Fruit fly (Drosophila melanogaster) whole organism, embryonic: ENCODE measurements around the gene Chd64.
A peak's percentile ranks its signal among the peaks of the same experiment; 100 is the strongest.

ENCODE experiments used
- ATbp ChIP-seq: fragments of 200-800 bp; sonication (Bioruptor generic); optimal IDR thresholded peaks from 2 replicates; lab custom pipeline; 2017; ENCODE audit warnings: missing biosample characterization, mild to moderate bottlenecking, missing genetic modification characterization, missing genetic modification reagents
- Abd-B ChIP-seq: fragments of 200-800 bp; sonication (Bioruptor generic); optimal IDR thresholded peaks from 2 replicates; lab custom pipeline; 2018; ENCODE audit warnings: missing biosample characterization, mild to moderate bottlenecking, missing genetic modification characterization, moderate library complexity
- Atf-2 ChIP-seq: fragments of 200-800 bp; sonication (Bioruptor generic); optimal IDR thresholded peaks from 2 replicates; lab custom pipeline; 2016; ENCODE audit warnings: missing biosample characterization, missing genetic modification characterization
- B-H1 ChIP-seq: fragments of 200-800 bp; sonication (Bioruptor generic); IDR thresholded peaks from 3 replicates; pipeline ENCODE4 v1.3.6; 2022; ENCODE audit warnings: missing biosample characterization, missing genetic modification characterization
- CG1024 ChIP-seq: fragments of 200-800 bp; sonication (Bioruptor generic); IDR thresholded peaks from 2 replicates; pipeline ENCODE4 v1.3.6; 2022; ENCODE audit warnings: missing biosample characterization, missing genetic modification characterization
- CG10431 ChIP-seq: fragments of 200-800 bp; sonication (Bioruptor generic); optimal IDR thresholded peaks from 3 replicates; lab custom pipeline; 2018; ENCODE audit warnings: missing biosample characterization, mild to moderate bottlenecking, missing genetic modification characterization
- CG12071 ChIP-seq: fragments of 200-800 bp; sonication (Bioruptor generic); optimal IDR thresholded peaks from 3 replicates; lab custom pipeline; 2018; ENCODE audit warnings: missing biosample characterization, mild to moderate bottlenecking, missing genetic modification characterization
- CG1233 ChIP-seq: fragments of 200-800 bp; sonication (Bioruptor generic); optimal IDR thresholded peaks from 4 replicates; lab custom pipeline; 2018; ENCODE audit warnings: missing biosample characterization, mild to moderate bottlenecking, missing genetic modification characterization
- CG14441 ChIP-seq: fragments of 200-800 bp; sonication (Bioruptor generic); IDR thresholded peaks from 2 replicates; pipeline ENCODE4 v1.3.6; 2022; ENCODE audit warnings: missing biosample characterization, missing genetic modification characterization
- CG15479 ChIP-seq: fragments of 200-800 bp; sonication (Bioruptor generic); optimal IDR thresholded peaks from 3 replicates; lab custom pipeline; 2019; ENCODE audit warnings: missing biosample characterization, mild to moderate bottlenecking, missing genetic modification characterization, moderate library complexity
- CG16863 ChIP-seq: fragments of 200-800 bp; sonication (Bioruptor generic); optimal IDR thresholded peaks from 3 replicates; lab custom pipeline; 2016; ENCODE audit warnings: missing biosample characterization, missing genetic modification characterization
- CG17802 ChIP-seq: fragments of 200-800 bp; sonication (Bioruptor generic); optimal IDR thresholded peaks from 2 replicates; lab custom pipeline; 2018; ENCODE audit warnings: missing biosample characterization, mild to moderate bottlenecking, missing genetic modification characterization, moderate library complexity
- CG17912 ChIP-seq: fragments of 200-800 bp; sonication (Bioruptor generic); optimal IDR thresholded peaks from 2 replicates; lab custom pipeline; 2018; ENCODE audit warnings: missing biosample characterization, mild to moderate bottlenecking, missing genetic modification characterization
- CG18599 ChIP-seq: fragments of 200-800 bp; sonication (Bioruptor generic); optimal IDR thresholded peaks from 3 replicates; lab custom pipeline; 2017; ENCODE audit warnings: missing biosample characterization, missing genetic modification characterization, mild to moderate bottlenecking, moderate library complexity, missing genetic modification reagents
- CG2129 ChIP-seq: fragments of 200-800 bp; sonication (Bioruptor generic); IDR thresholded peaks from 2 replicates; pipeline ENCODE4 v1.3.6; 2022; ENCODE audit warnings: missing biosample characterization, missing genetic modification characterization; ENCODE audit not compliant: partially characterized antibody
- CG3065 ChIP-seq: fragments of 200-800 bp; sonication (Bioruptor generic); optimal IDR thresholded peaks from 2 replicates; lab custom pipeline; 2016; ENCODE audit warnings: missing biosample characterization, missing genetic modification characterization
- CG4360 ChIP-seq: fragments of 200-800 bp; sonication (Bioruptor generic); IDR thresholded peaks from 2 replicates; pipeline ENCODE4 v1.3.6; 2022; ENCODE audit warnings: missing biosample characterization, missing genetic modification characterization
- CG5180 ChIP-seq: fragments of 200-800 bp; sonication (Bioruptor generic); optimal IDR thresholded peaks from 3 replicates; lab custom pipeline; 2017; ENCODE audit warnings: missing biosample characterization, missing genetic modification characterization, mild to moderate bottlenecking, moderate library complexity, missing genetic modification reagents
- CG5953 ChIP-seq: fragments of 200-800 bp; sonication (Bioruptor generic); IDR thresholded peaks from 2 replicates; pipeline ENCODE4 v1.3.6; 2022; ENCODE audit warnings: missing biosample characterization, missing genetic modification characterization
- CG6254 ChIP-seq: fragments of 200-800 bp; sonication (Bioruptor generic); optimal IDR thresholded peaks from 3 replicates; lab custom pipeline; 2017; ENCODE audit warnings: mild to moderate bottlenecking, missing biosample characterization, missing genetic modification reagents, missing genetic modification characterization
- CG6791 ChIP-seq: fragments of 200-800 bp; sonication (Bioruptor generic); IDR thresholded peaks from 3 replicates; pipeline ENCODE4 v1.3.6; 2022; ENCODE audit warnings: missing biosample characterization, missing genetic modification characterization; ENCODE audit not compliant: partially characterized antibody
- CG7745 ChIP-seq: fragments of 200-800 bp; sonication (Bioruptor generic); optimal IDR thresholded peaks from 2 replicates; lab custom pipeline; 2018; ENCODE audit warnings: missing biosample characterization, mild to moderate bottlenecking, missing genetic modification characterization, moderate library complexity
- CG8478 ChIP-seq: fragments of >200 bp; optimal IDR thresholded peaks from 2 replicates; lab custom pipeline; 2018
- CHES-1-like ChIP-seq: fragments of 200-800 bp; sonication (Bioruptor generic); optimal IDR thresholded peaks from 2 replicates; lab custom pipeline; 2016; ENCODE audit warnings: missing biosample characterization, missing genetic modification characterization
- CoRest ChIP-seq: fragments of 200-800 bp; sonication (Bioruptor generic); optimal IDR thresholded peaks from 3 replicates; lab custom pipeline; 2018; ENCODE audit warnings: missing biosample characterization, mild to moderate bottlenecking, missing genetic modification characterization, moderate library complexity
- Dbx ChIP-seq: fragments of 200-800 bp; sonication (Bioruptor generic); IDR thresholded peaks from 3 replicates; pipeline ENCODE4 v1.3.6; 2022; ENCODE audit warnings: missing biosample characterization, missing genetic modification characterization
- Dek ChIP-seq: fragments of 200-800 bp; sonication (Bioruptor generic); optimal IDR thresholded peaks from 3 replicates; lab custom pipeline; 2019; ENCODE audit warnings: missing biosample characterization, mild to moderate bottlenecking, missing genetic modification characterization, moderate library complexity
- Drgx ChIP-seq: fragments of 200-800 bp; sonication (Bioruptor generic); IDR thresholded peaks from 2 replicates; pipeline ENCODE4 v1.3.6; 2022; ENCODE audit warnings: missing biosample characterization, missing genetic modification characterization
- HHEX ChIP-seq: fragments of 200-800 bp; sonication (Bioruptor generic); optimal IDR thresholded peaks from 3 replicates; lab custom pipeline; 2017; ENCODE audit warnings: missing biosample characterization, mild to moderate bottlenecking, missing genetic modification characterization, missing genetic modification reagents
- HLH54F ChIP-seq: fragments of 200-800 bp; sonication (Bioruptor generic); optimal IDR thresholded peaks from 3 replicates; lab custom pipeline; 2016; ENCODE audit warnings: missing biosample characterization, missing genetic modification characterization
- Jarid2 ChIP-seq: fragments of 200-800 bp; sonication (Bioruptor generic); optimal IDR thresholded peaks from 3 replicates; lab custom pipeline; 2017; ENCODE audit warnings: mild to moderate bottlenecking, missing biosample characterization, missing genetic modification reagents, missing genetic modification characterization
- PHDP ChIP-seq: fragments of 200-800 bp; sonication (Bioruptor generic); optimal IDR thresholded peaks from 3 replicates; lab custom pipeline; 2018; ENCODE audit warnings: missing biosample characterization, mild to moderate bottlenecking, missing genetic modification characterization, moderate library complexity
- YL-1 ChIP-seq: fragments of 200-800 bp; sonication (Bioruptor generic); optimal IDR thresholded peaks from 3 replicates; lab custom pipeline; 2017; ENCODE audit warnings: missing biosample characterization, mild to moderate bottlenecking, missing genetic modification characterization
- btn ChIP-seq: fragments of 200-800 bp; sonication (Bioruptor generic); optimal IDR thresholded peaks from 2 replicates; lab custom pipeline; 2016; ENCODE audit warnings: missing biosample characterization, missing genetic modification characterization
- crol ChIP-seq: fragments of 200-800 bp; sonication (Bioruptor generic); IDR thresholded peaks from 2 replicates; pipeline ENCODE4 v1.3.6; 2022; ENCODE audit warnings: missing biosample characterization, missing genetic modification characterization
- crp ChIP-seq, 2 experiments: fragments of 200-800 bp; sonication (Bioruptor generic); optimal IDR thresholded peaks; 2 replicates in 1 of 2; 3 replicates in 1 of 2; lab custom pipeline; 2017; ENCODE audit warnings: missing biosample characterization in 2 of 2, missing genetic modification characterization in 2 of 2, mild to moderate bottlenecking in 1 of 2, moderate library complexity in 1 of 2
- da ChIP-seq: fragments of 200-800 bp; sonication (Bioruptor generic); optimal IDR thresholded peaks from 2 replicates; lab custom pipeline; 2016; ENCODE audit warnings: missing biosample characterization, missing genetic modification characterization
- esg ChIP-seq: fragments of 200-800 bp; sonication (Bioruptor generic); conservative IDR thresholded peaks from 2 replicates; pipeline ENCODE4 v1.3.6; 2022; ENCODE audit warnings: missing biosample characterization, missing genetic modification characterization
- fd3F ChIP-seq: fragments of 200-800 bp; sonication (Bioruptor generic); optimal IDR thresholded peaks from 2 replicates; lab custom pipeline; 2018; ENCODE audit warnings: missing biosample characterization, mild to moderate bottlenecking, missing genetic modification characterization, moderate library complexity
- gcm ChIP-seq: fragments of 200-800 bp; sonication (Bioruptor generic); optimal IDR thresholded peaks from 2 replicates; lab custom pipeline; 2019; ENCODE audit warnings: missing biosample characterization, mild to moderate bottlenecking, missing genetic modification characterization, moderate library complexity
- h ChIP-seq: fragments of >200 bp; optimal IDR thresholded peaks from 2 replicates; lab custom pipeline; 2017
- lab ChIP-seq: fragments of 200-800 bp; sonication (Bioruptor generic); optimal IDR thresholded peaks from 3 replicates; lab custom pipeline; 2017; ENCODE audit warnings: missing biosample characterization, missing genetic modification characterization, mild to moderate bottlenecking, moderate library complexity, missing genetic modification reagents
- mirr ChIP-seq: fragments of 200-800 bp; sonication (Bioruptor generic); optimal IDR thresholded peaks from 3 replicates; lab custom pipeline; 2018; ENCODE audit warnings: missing biosample characterization, mild to moderate bottlenecking, missing genetic modification characterization
- phol ChIP-seq: fragments of 200-800 bp; sonication (Bioruptor generic); optimal IDR thresholded peaks from 3 replicates; lab custom pipeline; 2018; ENCODE audit warnings: missing biosample characterization, mild to moderate bottlenecking, missing genetic modification characterization, moderate library complexity
- prd ChIP-seq, 3 experiments: fragments of >200 bp in 2 of 3; fragments of 200-800 bp in 1 of 3; sonication (Bioruptor generic) in 1 of 3; optimal IDR thresholded peaks in 2 of 3; IDR thresholded peaks in 1 of 3; 2 replicates in 2 of 3; 3 replicates in 1 of 3; pipeline versions ENCODE4 v1.3.6 to Lab custom; 2017 to 2022; ENCODE audit warnings: missing biosample characterization in 1 of 3, missing genetic modification characterization in 1 of 3
- repo ChIP-seq: fragments of 200-800 bp; sonication (Bioruptor generic); optimal IDR thresholded peaks from 2 replicates; lab custom pipeline; 2016; ENCODE audit warnings: missing biosample characterization, missing genetic modification characterization
- sens ChIP-seq: fragments of 200-800 bp; sonication (Bioruptor generic); peaks from one replicate; lab custom pipeline; 2016; ENCODE audit warnings: missing biosample characterization, missing genetic modification characterization
- so ChIP-seq: fragments of 200-800 bp; sonication (Bioruptor generic); IDR thresholded peaks from 3 replicates; pipeline ENCODE4 v1.3.6; 2022; ENCODE audit warnings: missing biosample characterization, missing genetic modification characterization
- tll ChIP-seq, 2 experiments: fragments of 200-800 bp in 1 of 2; fragments of >200 bp in 1 of 2; sonication (Bioruptor generic) in 1 of 2; optimal IDR thresholded peaks; 2 replicates each; lab custom pipeline; 2017 to 2019; ENCODE audit warnings: missing biosample characterization in 2 of 2, missing genetic modification characterization in 2 of 2, mild to moderate bottlenecking in 1 of 2, moderate library complexity in 1 of 2
- usp ChIP-seq: fragments of >200 bp; optimal IDR thresholded peaks from 2 replicates; lab custom pipeline; 2017; ENCODE audit warnings: missing biosample characterization, missing genetic modification characterization

Gene Chd64

DNA sequence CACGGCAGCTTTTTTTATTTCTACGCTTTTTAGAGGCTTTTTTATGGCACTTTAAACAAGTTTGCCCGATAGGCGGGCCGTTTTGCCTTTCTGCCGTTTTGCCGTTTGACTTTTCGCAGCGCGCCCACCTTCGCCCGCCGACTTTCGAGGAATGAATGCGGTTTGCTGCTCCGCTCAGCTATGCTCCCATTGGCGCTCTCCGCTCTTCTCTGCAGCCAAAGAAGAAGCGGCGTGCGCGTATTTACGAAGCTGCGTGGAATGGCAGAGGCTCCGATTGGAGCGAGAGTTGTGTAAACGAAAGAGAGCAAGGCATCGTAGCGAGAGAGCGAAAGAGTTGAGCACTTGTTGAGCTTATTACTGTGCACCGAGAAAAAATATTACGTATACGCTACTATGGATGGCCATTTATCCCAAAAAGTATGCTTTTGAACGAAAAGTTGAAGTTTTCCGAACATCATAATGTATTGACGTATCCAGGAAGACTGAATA, 50.6 kb downstream of the Chd64 start, which contains the start of gene wit (continued):
- TF ChIP-seq mirr (GFP tag; lab: Kevin White, UChicago), result peak; percentile 27
- TF ChIP-seq CG17912 (GFP tag; lab: Kevin White, UChicago), result no peak
- no peak for TF ChIP-seq da (GFP tag; lab: Kevin White, UChicago)
- no peak for TF ChIP-seq gcm (GFP tag; lab: Kevin White, UChicago)
- TF ChIP-seq repo (GFP tag; lab: Kevin White, UChicago), result no peak
- no peak for TF ChIP-seq esg
- no peak for TF ChIP-seq CoRest (tag; lab: Kevin White, UChicago)
- TF ChIP-seq HHEX (GFP tag; lab: Kevin White, UChicago), result no peak
- peak; percentile 68 for TF ChIP-seq Jarid2 (GFP tag; lab: Kevin White, UChicago)
- TF ChIP-seq Abd-B (GFP tag; lab: Kevin White, UChicago), result no peak
- TF ChIP-seq HLH54F (GFP tag; lab: Kevin White, UChicago), result no peak
- TF ChIP-seq CG4360, result no peak
- peak; percentile 9 for TF ChIP-seq YL-1 (GFP tag; lab: Kevin White, UChicago)
- TF ChIP-seq lab (GFP tag; lab: Kevin White, UChicago), result peak; percentile 60
- no peak for TF ChIP-seq tll (GFP tag; optimal IDR thresholded peaks at IDR 0.05; lab: Kevin White, UChicago)
- no peak for TF ChIP-seq CHES-1-like (GFP tag; lab: Kevin White, UChicago)
- TF ChIP-seq CG14441 (GFP tag; lab: Robert Waterston, UW), result no peak
- TF ChIP-seq prd (optimal IDR thresholded peaks at IDR 0.05; lab: Kevin White, UChicago), result no peak
- no peak for TF ChIP-seq prd (GFP tag; IDR thresholded peaks at IDR 0.05; lab: Robert Waterston, UW)
- TF ChIP-seq CG5180 (GFP tag; lab: Kevin White, UChicago), result no peak
- no peak for TF ChIP-seq CG10431 (GFP tag; lab: Kevin White, UChicago)
- TF ChIP-seq so (GFP tag; lab: Robert Waterston, UW), result no peak; the same call in 2 of the 3 replicates
- peak; percentile 19 for TF ChIP-seq ATbp
- TF ChIP-seq CG1233 (GFP tag; lab: Kevin White, UChicago), result no peak
- no peak for TF ChIP-seq h (lab: Kevin White, UChicago)
- no peak for TF ChIP-seq btn (GFP tag; lab: Kevin White, UChicago)
- peak; percentile 65 for TF ChIP-seq sens (GFP tag; lab: Kevin White, UChicago)
- no peak for TF ChIP-seq CG8478
- TF ChIP-seq Drgx (GFP tag; lab: Robert Waterston, UW), result peak; percentile 48; the same call in 1 of the 2 replicates
- no peak for TF ChIP-seq fd3F (GFP tag; lab: Kevin White, UChicago)
- no peak for TF ChIP-seq crol
- no peak for TF ChIP-seq CG6254 (GFP tag; lab: Kevin White, UChicago)
- peak; percentile 47 for TF ChIP-seq CG12071
- TF ChIP-seq CG17802 (tag; lab: Kevin White, UChicago), result no peak
- no peak for TF ChIP-seq CG16863 (GFP tag; lab: Kevin White, UChicago)
- no peak for TF ChIP-seq CG15479 (GFP tag; lab: Kevin White, UChicago)
- no peak for TF ChIP-seq Dek
- no peak for TF ChIP-seq CG3065 (GFP tag; lab: Kevin White, UChicago)
- TF ChIP-seq CG18599, result peak; percentile 49
- no peak for TF ChIP-seq usp (GFP tag; lab: Kevin White, UChicago)
- TF ChIP-seq CG2129 (GFP tag; lab: Robert Waterston, UW), result no peak
- no peak for TF ChIP-seq CG1024 (GFP tag; lab: Robert Waterston, UW)
- peak; percentile 47 for TF ChIP-seq PHDP (tag; lab: Kevin White, UChicago)
- 0 out of 3 replicates have a peak, but pooled peaks have one; percentile 51 for TF ChIP-seq Dbx (GFP tag; lab: Robert Waterston, UW)
- TF ChIP-seq phol (tag; lab: Kevin White, UChicago), result no peak
- no peak; the same call in 2 of the 3 replicates for TF ChIP-seq B-H1
- TF ChIP-seq CG6791 (GFP tag; lab: Robert Waterston, UW), result no peak
- no peak for TF ChIP-seq CG5953 (GFP tag; lab: Robert Waterston, UW)
- TF ChIP-seq CG7745, result no peak
- no peak for TF ChIP-seq crp (GFP tag; optimal IDR thresholded peaks at IDR 0.05; lab: Kevin White, UChicago)
- no peak for TF ChIP-seq Atf-2 (GFP tag; lab: Kevin White, UChicago)
